Fruit fly (Drosophila melanogaster): Measurements from ENCODE around the gene Ipp.

Gene Ipp

dm6 chr3R:13978078-13978559 is 19.5 kb downstream of the Ipp start (continued):
- TF ChIP-seq pb (GFP tag; optimal IDR thresholded peaks at IDR 0.05) (no peak), CG10321 (GFP tag; IDR thresholded peaks at IDR 0.05) (peak; percentile 64), seq (GFP tag; IDR thresholded peaks at IDR 0.05) (no peak), sna (GFP tag; IDR thresholded peaks at IDR 0.05; ENCODE audit: partially characterized antibody) (0 out of 2 replicates have a peak, but pooled peaks have one; percentile 35), bigmax (GFP tag; optimal IDR thresholded peaks at IDR 0.05) (peak; percentile 92), ci (GFP tag; IDR thresholded peaks at IDR 0.05) (peak; percentile 52; the same call in 1 of the 3 replicates), tx (GFP tag; optimal IDR thresholded peaks at IDR 0.05) (no peak), CG11504 (tag; optimal IDR thresholded peaks at IDR 0.05) (peak; percentile 74), ro (GFP tag; IDR thresholded peaks at IDR 0.05) (no peak), Ada2b (GFP tag; IDR thresholded peaks at IDR 0.05) (no peak), NC2β (GFP tag; optimal IDR thresholded peaks at IDR 0.05) (no peak), Nf-YA (GFP tag; IDR thresholded peaks at IDR 0.05) (no peak), CG13894 (tag; optimal IDR thresholded peaks at IDR 0.05) (peak; percentile 29), croc (GFP tag; conservative IDR thresholded peaks at IDR 0.05) (no peak), kni (GFP tag; optimal IDR thresholded peaks at IDR 0.05) (peak; percentile 18), CG3995 (GFP tag; optimal IDR thresholded peaks at IDR 0.05) (no peak), abd-A (tag; optimal IDR thresholded peaks at IDR 0.05) (peak; percentile 90), ken (GFP tag; IDR thresholded peaks at IDR 0.05) (no peak), CG15269 (tag; optimal IDR thresholded peaks at IDR 0.05) (no peak), onecut (GFP tag; IDR thresholded peaks at IDR 0.05) (0 out of 2 replicates have a peak, but pooled peaks have one; percentile 12), run (tag; optimal IDR thresholded peaks at IDR 0.05) (peak; percentile 18), CG10462 (GFP tag; optimal IDR thresholded peaks at IDR 0.05) (no peak), Bgb (GFP tag; IDR thresholded peaks at IDR 0.05; ENCODE audit: partially characterized antibody) (no peak), CG34224 (GFP tag; IDR thresholded peaks at IDR 0.05; ENCODE audit: partially characterized antibody) (no peak), CG12769 (tag; optimal IDR thresholded peaks at IDR 0.05) (peak; percentile 27), Dip2 (GFP tag; IDR thresholded peaks at IDR 0.05) (no peak), CG3281 (GFP tag; optimal IDR thresholded peaks at IDR 0.05) (no peak), Side (GFP tag; optimal IDR thresholded peaks at IDR 0.05) (no peak), gro (GFP tag; optimal IDR thresholded peaks at IDR 0.05) (no peak), toy (GFP tag; IDR thresholded peaks at IDR 0.05) (no peak), CG9876 (GFP tag; optimal IDR thresholded peaks at IDR 0.05) (no peak), lab (GFP tag; optimal IDR thresholded peaks at IDR 0.05) (peak; percentile 10), zen2 (GFP tag; IDR thresholded peaks at IDR 0.05; ENCODE audit: partially characterized antibody) (no peak), CG7786 (GFP tag; optimal IDR thresholded peaks at IDR 0.05) (no peak), Mes4 (GFP tag; optimal IDR thresholded peaks at IDR 0.05) (no peak), CG17829 (tag; optimal IDR thresholded peaks at IDR 0.05) (no peak), Xrp1 (GFP tag; IDR thresholded peaks at IDR 0.05) (0 out of 2 replicates have a peak, but pooled peaks have one; percentile 12), pros (GFP tag; optimal IDR thresholded peaks at IDR 0.05) (peak; percentile 52), Chrac-16 (GFP tag; optimal IDR thresholded peaks at IDR 0.05) (no peak), CG10431 (GFP tag; optimal IDR thresholded peaks at IDR 0.05) (peak; percentile 31), Nf-YB (GFP tag; optimal IDR thresholded peaks at IDR 0.05) (no peak), CG3163 (GFP tag; optimal IDR thresholded peaks at IDR 0.05) (no peak), Scr (GFP tag; IDR thresholded peaks at IDR 0.05; ENCODE audit: partially characterized antibody) (no peak), CG6254 (GFP tag; optimal IDR thresholded peaks at IDR 0.05) (no peak), Hr39 (optimal IDR thresholded peaks at IDR 0.05) (no peak), Tbp (GFP tag; optimal IDR thresholded peaks at IDR 0.05) (no peak), D19A (tag; optimal IDR thresholded peaks at IDR 0.05) (no peak), lola (GFP tag; optimal IDR thresholded peaks at IDR 0.05) (no peak), tup (GFP tag; optimal IDR thresholded peaks at IDR 0.05) (no peak), HmgD (GFP tag; optimal IDR thresholded peaks at IDR 0.05) (no peak), Pdp1 (GFP tag; optimal IDR thresholded peaks at IDR 0.05) (peak in 1 of 2 experiments; percentile 63)
